Worm (Caenorhabditis elegans) whole organism, L4 larva: ENCODE results near the gene F54G2.1.

ENCODE experiments used
- ceh-82 ChIP-seq: sonication (generic microtip); optimal IDR thresholded peaks from 2 replicates; lab custom pipeline; 2017; ENCODE audit warnings: missing biosample characterization, missing genetic modification characterization
- daf-12 ChIP-seq: fragments of 150-350 bp; optimal IDR thresholded peaks from 2 replicates; lab custom pipeline; 2014; ENCODE audit warnings: missing biosample characterization, missing genetic modification reagents, missing genetic modification characterization
- fkh-10 ChIP-seq: fragments of 150-350 bp; optimal IDR thresholded peaks from 2 replicates; lab custom pipeline; 2014; ENCODE audit warnings: missing biosample characterization, missing genetic modification reagents, missing genetic modification characterization
- mep-1 ChIP-seq: fragments of 150-350 bp; sonication (generic microtip); optimal IDR thresholded peaks from 3 replicates; lab custom pipeline; 2014; ENCODE audit warnings: missing biosample characterization, missing genetic modification characterization

ce11 chrX:2667779-2668178, 3.6 kb upstream of the F54G2.1 start, which contains the start of gene C09B7.2:
- TF ChIP-seq ceh-82 (tag; lab: Kevin White, UChicago) (no peak), daf-12 (tag; lab: Kevin White, UChicago) (no peak), fkh-10 (GFP tag; lab: Kevin White, UChicago) (no peak), mep-1 (peak; percentile 72)
